Worm (Caenorhabditis elegans) whole organism, dauer: Measurements from ENCODE around the gene T04B2.8.
"Not testable (repeated sequence)": the region's sequence is repeated elsewhere in the genome, so short reads cannot be mapped to it uniquely, and the experiment has no call there.

Experiments
- unc-62 ChIP-seq: sonication (generic microtip); optimal IDR thresholded peaks from 2 replicates; lab custom pipeline; 2017; ENCODE audit warnings: missing biosample characterization, missing genetic modification reagents, missing genetic modification characterization

Gene T04B2.8

DNA sequence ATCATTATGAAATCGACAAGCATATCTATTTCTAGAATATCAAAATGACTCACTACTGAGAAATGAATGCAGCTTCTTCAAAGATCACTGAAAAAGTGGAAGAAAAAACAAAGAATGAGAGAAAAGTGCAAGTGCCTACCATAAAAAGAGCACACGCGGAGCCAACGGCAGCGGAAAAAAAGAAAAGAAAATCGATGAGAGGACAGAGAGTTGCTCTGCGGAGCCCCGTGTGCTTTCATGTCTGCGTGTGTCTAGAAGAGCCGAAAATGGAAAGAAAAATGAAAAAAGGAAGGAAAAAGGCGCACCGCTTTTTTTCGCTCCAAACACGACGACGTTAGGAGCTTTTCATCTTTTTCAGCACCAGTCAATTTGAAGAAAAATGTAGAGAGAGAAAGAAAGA, 11.7 kb upstream of the T04B2.8 start, which contains the start of gene ipla-7:
Gene ipla-7, minus strand, starts transcription at position 122 of the 400 bp plus-strand sequence.
- TF ChIP-seq unc-62 (GFP tag; lab: Kevin White, UChicago) = no peak

DNA sequence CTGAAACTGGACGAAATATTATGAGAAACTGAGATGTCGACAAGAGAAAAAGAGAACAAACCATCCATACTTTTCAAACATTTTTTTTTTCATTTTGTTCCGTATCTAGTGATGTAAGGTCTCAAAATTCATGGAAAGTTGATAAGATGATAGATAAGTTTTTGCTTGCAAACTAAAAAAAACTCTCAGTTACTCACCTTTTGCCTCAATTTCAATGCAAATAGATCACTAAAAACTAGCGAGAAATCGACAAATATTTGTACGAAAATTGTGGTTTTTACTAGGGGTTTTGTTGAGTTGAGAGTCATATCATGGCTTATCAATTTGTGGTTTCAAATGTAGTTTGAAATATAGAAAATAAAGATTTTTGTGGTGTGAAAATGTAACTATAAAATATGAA, 9.8 kb upstream of the T04B2.8 start:
- TF ChIP-seq unc-62 (GFP tag; lab: Kevin White, UChicago) = no peak

DNA sequence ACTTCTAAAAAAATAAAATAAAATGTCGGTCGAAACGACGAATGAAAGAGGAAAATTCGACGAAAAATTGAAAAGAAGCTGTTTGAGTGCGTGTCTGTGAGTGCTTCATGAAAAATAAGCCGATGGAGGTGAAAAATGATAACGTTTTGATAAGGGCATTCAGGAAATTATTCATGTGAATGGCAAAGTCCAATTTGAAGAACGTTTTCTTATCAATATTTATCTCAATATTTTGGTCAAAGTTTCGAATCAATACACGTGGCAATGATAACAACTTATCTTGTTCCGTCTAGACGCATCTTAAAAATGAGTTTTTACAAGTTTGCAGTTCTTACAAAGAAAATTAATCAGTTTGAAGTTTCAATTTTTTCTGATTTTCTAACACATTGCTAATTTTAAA, 8.2 kb upstream of the T04B2.8 start:
- TF ChIP-seq unc-62 (GFP tag; lab: Kevin White, UChicago) = no peak

DNA sequence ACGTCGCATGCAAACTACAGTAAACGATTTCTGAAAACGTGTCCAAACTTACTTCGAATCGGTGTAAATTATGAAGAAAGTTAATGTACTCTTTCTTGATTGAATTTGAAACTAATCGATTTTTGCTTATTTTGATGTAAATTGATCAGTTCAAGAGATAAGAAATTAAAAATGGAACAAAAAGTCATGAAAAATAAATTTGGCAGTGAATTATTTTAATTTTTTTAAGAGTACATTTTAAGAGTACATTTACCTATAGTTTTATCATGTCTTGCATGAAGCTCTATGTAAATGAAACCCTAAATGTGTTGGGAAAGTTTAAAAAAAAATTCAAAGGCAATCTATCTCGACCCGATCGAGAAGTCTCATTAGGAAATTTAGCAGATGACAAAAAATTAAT, 5.2 kb upstream of the T04B2.8 start, which contains the start of gene T04B2.7:
Gene T04B2.7, minus strand, starts transcription at position 101 of the 400 bp plus-strand sequence.
- no peak for TF ChIP-seq unc-62 (GFP tag; lab: Kevin White, UChicago)

DNA sequence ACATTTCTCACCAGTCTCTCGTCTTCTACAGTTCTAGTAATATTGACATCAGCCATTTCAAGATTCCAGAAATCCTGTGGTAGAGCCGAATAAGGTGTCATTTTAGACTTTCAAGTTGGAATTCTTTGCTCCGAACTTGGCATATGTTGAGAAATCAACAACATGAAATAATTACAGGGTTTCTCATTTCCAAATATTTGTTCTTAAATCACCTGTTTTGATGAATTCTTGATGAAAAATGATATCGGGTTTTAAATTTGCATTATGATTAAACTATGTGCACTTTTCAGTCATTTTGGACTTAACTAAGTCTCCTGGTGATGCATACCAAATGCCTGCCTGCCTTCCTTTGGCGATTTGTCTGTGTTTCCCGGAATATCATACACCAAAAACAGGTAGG, 2.6 kb upstream of the T04B2.8 start, which contains the start of gene srv-12:
Gene srv-12, minus strand, starts transcription at position 101 of the 400 bp plus-strand sequence.
- TF ChIP-seq unc-62 (GFP tag; lab: Kevin White, UChicago) = no peak

DNA sequence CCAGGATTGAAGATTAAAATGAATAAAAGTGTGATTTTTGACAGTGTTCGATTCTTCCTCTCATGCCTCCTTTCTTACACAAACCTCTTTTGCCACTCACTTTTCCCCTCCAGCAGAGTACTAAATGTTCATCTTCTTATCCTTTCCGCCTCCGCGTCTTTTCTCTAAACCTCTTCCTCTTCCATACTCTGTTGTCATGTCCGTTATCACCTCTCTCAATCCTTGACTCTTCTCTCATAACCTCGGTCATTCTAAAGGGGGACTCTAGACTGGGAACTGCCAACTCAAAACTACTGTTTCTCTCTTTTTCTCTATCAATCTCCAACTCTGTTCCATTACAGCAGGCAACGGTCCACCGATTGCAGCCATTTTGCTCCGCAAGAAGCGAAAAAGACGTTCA, 2.7 kb downstream of the T04B2.8 start:
- no peak for TF ChIP-seq unc-62 (GFP tag; lab: Kevin White, UChicago)

DNA sequence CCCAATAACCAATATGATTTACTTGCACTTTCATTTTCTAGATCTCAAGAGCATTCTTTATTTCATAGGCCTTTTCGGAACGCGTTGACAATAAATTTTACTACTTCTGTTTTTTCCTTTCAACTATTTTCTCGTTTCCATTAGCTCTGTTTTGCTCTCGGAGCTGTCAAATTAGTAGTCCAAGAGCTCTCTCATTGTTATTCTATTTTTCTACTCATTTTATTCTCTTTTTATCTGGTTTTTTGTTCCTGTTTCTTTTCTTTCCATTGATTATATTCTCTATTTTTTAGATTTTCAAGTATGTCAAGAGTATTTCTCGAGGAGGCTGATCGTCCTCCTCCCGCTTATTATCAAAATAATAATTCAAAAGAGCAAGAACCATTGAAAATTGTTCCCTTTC, 3.9 kb downstream of the T04B2.8 start, which contains the start of gene T04B2.3:
Gene T04B2.3, plus strand, starts transcription at position 301 of the 400 bp plus-strand sequence.
- no peak for TF ChIP-seq unc-62 (GFP tag; lab: Kevin White, UChicago)

DNA sequence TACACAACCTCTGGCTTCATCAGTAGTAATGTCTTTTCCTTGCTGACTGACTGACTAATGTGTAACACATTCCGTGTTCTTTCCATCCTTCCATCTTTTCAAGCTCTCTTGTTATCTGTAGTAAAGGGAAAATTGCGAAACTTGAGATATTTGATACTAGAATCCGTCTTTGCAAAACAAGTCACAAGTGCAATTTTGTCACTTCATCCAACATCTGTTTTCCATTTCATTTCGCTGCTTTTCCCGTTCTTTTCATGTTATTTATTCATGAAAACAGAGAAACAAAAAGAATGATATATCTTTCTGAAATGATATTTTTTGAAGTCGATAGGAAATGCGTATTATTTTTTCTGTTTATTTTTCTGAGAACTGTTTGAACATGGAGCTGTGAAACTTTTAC, 5.0 kb downstream of the T04B2.8 start:
- no peak for TF ChIP-seq unc-62 (GFP tag; lab: Kevin White, UChicago)

DNA sequence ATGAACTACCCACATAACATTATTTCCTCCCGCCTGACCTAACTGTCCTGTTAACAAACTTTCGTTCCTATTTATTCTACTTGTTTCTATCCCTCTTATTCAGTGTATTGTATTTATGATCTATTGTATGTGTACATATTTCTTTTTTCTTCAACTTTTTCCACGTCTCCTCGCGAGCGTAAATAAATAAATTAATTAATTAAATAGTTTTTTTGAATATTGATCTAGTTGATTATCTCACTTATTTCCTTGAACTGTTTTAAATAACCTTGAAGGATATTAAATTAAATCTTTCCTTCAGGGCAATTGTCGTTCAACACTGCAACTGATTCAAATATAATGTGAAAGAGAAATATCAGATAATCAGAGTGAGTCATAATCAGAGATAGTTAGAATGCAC, 8.1 kb downstream of the T04B2.8 start, which contains the start of gene frk-1:
Gene frk-1, plus strand, starts transcription at position 301 of the 400 bp plus-strand sequence.
- no peak for TF ChIP-seq unc-62 (GFP tag; lab: Kevin White, UChicago)

DNA sequence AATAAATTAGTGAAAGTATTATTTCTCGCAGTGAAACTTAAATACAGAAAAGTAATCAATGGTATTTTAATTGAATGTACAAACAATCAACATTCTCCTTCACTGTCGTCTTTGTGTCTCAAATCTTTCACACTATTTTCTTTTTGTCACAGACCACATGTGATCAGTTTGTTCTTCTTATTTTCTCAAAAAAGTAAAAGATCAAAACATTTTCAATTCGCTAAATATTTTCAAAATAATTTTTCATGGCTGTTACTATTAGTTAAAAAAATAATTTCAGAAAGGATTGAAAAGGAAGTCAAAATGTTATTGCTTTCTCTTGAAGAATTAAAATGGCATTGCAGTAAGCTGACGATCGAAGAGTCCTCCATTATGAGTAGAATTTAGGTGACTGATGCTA, 10.2 kb downstream of the T04B2.8 start, which contains the start of gene dhs-31:
Gene dhs-31, minus strand, starts transcription at position 101 of the 400 bp plus-strand sequence.
- TF ChIP-seq unc-62 (GFP tag; lab: Kevin White, UChicago) = no peak

DNA sequence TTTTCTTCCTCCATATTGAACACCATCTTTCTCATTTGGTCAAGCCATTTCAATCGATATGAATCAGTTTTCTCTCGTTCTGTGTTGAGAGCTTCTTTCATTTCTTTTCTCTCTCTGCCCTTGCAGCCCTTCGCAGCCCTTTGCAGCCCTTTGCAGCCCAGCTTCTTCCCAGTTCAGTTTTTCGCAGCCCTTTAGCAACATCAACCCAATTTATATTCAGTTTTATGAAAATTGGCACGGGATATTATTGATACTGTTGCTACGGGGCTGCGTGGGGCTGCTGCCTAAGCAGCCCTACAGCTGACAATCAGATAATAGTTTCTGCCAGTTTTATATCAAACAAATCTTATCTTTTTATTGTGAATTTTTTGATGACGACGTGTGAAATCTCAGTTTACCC, 14.0 kb downstream of the T04B2.8 start, which contains the start of gene F44D12.10:
Gene F44D12.10, minus strand, starts transcription at position 101 of the 400 bp plus-strand sequence.
- TF ChIP-seq unc-62 (GFP tag; lab: Kevin White, UChicago) = no peak

DNA sequence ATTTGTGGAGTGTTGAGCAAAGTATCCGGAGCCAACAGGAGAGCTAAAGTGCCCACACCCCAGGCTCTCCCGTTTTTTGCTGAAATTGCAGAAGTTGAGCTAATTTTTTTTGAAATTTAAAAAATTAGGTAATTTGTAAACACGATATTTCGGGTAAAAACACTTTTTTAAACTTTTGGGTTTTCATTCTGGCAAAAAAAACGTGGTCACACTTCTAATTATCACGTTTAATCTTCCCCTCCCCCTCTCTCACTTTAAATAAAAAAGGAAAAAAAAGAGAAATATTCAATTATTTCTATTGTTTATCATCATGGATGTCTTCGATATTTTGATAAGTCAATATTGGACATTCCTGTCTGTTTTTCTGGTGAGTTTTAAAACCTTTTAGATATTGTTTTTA, 17.9 kb downstream of the T04B2.8 start, which contains the start of gene F44D12.6:
Gene F44D12.6, plus strand, starts transcription at position 301 of the 400 bp plus-strand sequence.
- TF ChIP-seq unc-62 (GFP tag; lab: Kevin White, UChicago) = no peak

DNA sequence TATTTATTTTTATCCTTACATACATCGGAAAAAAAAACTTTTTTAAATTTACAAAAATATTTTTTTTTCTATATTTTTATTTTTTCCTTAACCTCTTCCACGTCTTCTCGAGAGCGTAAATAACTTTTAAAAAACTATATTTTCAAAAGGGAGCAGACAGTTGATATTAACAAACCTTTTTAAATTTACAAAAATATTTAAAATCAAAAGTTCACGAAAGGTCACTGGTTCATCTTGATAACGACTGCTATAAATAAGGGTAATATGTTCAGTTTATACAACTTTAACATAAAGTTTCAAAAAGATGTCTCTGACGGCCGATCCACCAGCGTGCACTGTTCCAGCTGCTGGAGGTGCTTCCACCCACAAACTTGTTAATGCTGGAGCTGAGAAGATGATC, 22.2 kb downstream of the T04B2.8 start, which contains the start of the genes F44D12.16 and msd-2:
Gene F44D12.16, plus strand, starts transcription at position 301 of the 400 bp plus-strand sequence.
Gene msd-2, plus strand, starts transcription at position 305 of the 400 bp plus-strand sequence.
- TF ChIP-seq unc-62 (GFP tag; lab: Kevin White, UChicago) = not testable (repeated sequence)

DNA sequence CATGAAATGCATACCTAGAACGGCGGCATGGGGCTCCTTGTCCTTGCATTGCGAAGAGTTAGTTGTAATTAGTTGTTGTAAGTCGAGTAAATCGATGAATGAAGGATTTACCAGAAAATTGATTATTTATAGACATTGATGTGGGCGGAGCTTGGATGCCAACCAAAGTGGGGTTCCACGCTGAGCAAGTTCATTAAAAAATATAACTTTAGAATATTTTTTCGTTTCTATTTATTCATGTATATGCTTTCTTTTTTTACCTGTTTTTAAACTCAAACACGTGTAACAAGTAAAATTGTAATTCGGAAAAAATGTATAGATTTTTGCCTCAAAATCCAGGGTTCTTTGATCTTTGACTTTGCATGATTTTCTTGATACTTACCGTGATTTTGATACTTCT, 23.4 kb downstream of the T04B2.8 start, which contains the start of gene gipc-2:
Gene gipc-2, minus strand, starts transcription at position 101 of the 400 bp plus-strand sequence.
- TF ChIP-seq unc-62 (GFP tag; lab: Kevin White, UChicago) = no peak

DNA sequence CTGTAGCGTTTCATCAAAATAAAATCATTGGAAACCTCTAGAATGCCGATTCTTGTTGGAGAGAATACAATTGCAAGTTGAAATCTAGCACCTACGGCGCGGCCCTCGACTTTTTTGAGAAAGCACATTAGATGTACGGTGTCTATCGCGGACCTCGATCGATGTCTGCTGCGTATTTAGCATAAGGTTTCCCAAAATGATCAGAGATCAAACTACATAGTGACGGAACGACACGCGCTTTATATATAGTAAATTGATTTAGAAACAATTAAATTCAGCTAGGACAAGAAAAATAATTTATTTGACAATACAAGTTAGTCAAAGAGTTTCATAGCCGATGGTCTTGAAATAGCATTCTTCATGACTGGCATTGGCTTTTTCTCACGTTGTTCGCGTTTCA, 24.9 kb downstream of the T04B2.8 start:
- TF ChIP-seq unc-62 (GFP tag; lab: Kevin White, UChicago) = no peak

DNA sequence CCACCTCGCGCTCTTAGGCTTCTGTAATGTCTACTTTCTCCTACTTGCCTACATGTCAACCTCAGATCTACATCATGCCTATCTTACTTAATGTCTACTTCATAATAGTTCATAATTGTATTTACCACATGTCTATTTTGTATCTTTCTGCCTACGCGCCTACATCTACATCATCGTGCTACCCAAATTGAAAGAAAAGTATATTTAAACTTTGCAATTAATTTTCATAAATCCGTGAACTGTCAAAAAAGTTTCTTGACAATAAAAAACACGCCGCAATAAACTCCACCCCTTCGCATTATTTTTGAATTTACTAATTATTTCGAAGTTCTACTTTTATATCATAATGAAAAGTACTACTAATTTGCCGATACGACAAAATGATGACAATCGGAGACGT, 28.0 kb downstream of the T04B2.8 start, which contains the start of gene F44D12.8:
Gene F44D12.8, plus strand, starts transcription at position 301 of the 400 bp plus-strand sequence.
- no peak for TF ChIP-seq unc-62 (GFP tag; lab: Kevin White, UChicago)

DNA sequence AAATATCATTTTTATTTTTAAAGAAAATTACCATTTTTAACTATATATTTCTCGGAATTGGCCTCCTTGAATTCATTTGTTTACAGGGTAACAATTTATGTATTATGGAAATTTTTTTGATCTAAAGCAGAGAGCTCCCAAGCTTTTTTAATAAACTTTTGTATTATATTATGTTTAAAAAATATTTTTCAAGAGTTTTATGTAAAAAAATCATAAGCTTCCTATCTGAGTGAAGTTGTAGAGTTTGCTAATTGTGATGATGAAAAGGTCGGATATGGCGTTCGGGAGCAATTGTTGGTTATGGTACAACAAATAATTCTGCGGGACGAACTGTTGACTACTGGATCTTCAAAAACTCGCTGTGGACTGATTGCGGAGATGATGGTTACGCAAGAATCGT, 29.7 kb downstream of the T04B2.8 start, which contains the start of gene F44D12.19:
Gene F44D12.19, plus strand, starts transcription at position 301 of the 400 bp plus-strand sequence.
- no peak for TF ChIP-seq unc-62 (GFP tag; lab: Kevin White, UChicago)
